Worm (Caenorhabditis elegans): ENCODE results near the gene nlg-1.

nlg-1 gene

DNA sequence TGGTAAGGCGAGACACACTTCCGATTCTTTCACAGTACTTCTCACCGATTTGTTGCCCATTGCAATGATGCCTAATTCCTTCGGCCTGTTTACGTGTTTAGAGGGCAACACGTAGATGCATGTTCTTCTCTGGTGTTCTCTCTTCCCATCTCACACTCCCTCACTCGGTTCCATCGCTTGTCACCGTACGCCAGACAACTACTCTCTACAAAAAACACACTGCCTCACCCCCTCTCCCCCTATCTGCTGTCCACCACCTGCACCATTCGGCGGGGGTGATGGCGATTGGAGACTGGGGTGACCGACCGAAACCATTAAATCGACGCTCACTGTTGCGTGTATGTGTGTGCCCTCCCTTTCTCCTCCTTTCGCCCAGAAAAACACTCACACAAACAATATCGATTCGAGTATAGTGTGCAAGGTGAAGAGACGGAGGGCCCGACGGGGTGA lies 47.1 kb downstream of the nlg-1 start (continued):
- TF ChIP-seq hmg-1.2 (GFP tag; IDR thresholded peaks at IDR 0.05), result peak; percentile 48; the same call in 1 of the 2 replicates
- no peak for TF ChIP-seq nfya-2 (GFP tag; IDR thresholded peaks at IDR 0.05)
- TF ChIP-seq egrh-3 (GFP tag; IDR thresholded peaks at IDR 0.05), result peak; percentile 59
- TF ChIP-seq nhr-179 (tag; optimal IDR thresholded peaks at IDR 0.05), result no peak
- TF ChIP-seq aptf-2 (GFP tag; conservative IDR thresholded peaks at IDR 0.05), result 0 out of 2 replicates have a peak, but pooled peaks have one; percentile 55

DNA sequence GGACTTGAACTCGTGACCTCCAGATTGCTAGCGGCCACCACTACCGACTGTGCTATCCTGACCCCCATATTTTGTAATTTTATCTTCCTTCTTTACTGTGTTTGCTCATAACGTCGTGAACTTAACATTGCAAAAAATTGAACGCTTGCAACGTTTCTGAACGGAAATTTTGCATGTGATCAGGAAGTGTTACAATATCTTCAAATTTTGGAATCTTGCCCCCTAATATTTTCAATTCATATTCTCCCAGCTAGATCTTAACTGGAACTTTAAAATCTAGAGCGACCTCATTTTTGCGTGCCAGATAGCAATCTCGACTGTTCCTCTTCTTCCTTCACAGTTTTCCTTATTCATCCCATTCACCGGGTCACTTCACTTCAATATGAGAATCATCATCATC lies 49.2 kb downstream of the nlg-1 start, which contains the start of gene F54B11.10:
TSS of gene F54B11.10 (plus strand) at position 301 of the 400 bp plus-strand sequence.
- TF ChIP-seq rpc-1 (optimal IDR thresholded peaks at IDR 0.05), result no peak
- TF ChIP-seq rpc-1 (tag; optimal IDR thresholded peaks at IDR 0.05), result peak; percentile 51
- TF ChIP-seq atf-7 (tag; optimal IDR thresholded peaks at IDR 0.05), result no peak

DNA sequence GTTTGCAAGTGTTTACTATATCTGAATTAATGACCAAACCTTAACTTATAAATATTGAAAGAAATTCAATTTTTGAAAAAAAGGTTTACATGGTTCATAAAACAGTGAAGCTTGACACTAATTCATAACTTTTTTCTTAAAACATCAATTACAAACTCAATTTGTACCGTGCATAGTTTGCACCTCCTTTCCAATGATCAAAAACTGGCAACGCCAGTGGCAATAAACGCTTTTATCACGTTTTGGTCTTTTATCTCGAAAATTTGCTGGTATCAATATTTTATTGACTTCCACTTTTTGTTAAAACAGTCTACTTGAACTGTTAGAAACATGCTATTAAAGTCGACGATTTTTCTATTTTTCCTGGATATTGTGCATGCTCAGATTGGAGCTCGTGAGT lies 52.5 kb downstream of the nlg-1 start, which contains the start of gene F54B11.11:
TSS of gene F54B11.11 (plus strand) at position 301 of the 400 bp plus-strand sequence.
- no peak for TF ChIP-seq madf-3 (GFP tag; IDR thresholded peaks at IDR 0.05)
- peak; percentile 45 for TF ChIP-seq nhr-80 (tag; optimal IDR thresholded peaks at IDR 0.05)
